Worm (Caenorhabditis elegans): ENCODE measurements around the gene kgb-2.

Gene kgb-2

DNA sequence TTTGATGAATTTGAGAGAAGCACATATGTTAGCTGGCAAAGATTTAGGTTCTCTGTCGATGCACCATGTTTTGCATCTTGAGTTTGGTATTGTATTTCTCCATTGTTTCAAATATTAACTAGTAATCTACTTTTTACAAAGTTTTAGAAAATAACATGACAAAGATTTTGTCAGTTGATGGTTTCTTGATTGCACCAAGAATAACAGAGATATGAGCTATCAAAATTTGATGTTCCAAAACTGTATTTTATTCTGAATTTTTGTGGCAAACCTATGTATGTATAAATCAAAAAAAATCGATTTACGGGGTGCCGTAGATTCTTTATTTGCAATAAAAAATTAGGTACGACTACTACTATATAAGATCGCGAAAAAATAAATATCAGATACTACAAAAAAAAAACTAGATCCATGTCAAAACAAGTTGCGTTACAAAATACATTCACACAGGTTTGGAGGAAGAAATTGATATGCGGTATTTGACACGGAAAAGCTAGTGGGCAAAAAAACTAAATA lies 38.3 kb downstream of the kgb-2 start:
- TF ChIP-seq lin-35 (GFP tag; optimal IDR thresholded peaks at IDR 0.05): peak in 1 of 3 experiments; percentile 38
- peak; percentile 74 for TF ChIP-seq ama-1 (optimal IDR thresholded peaks at IDR 0.05)
- no peak for TF ChIP-seq ama-1 (GFP tag; optimal IDR thresholded peaks at IDR 0.05)
- peak; percentile 31; the same call in 1 of the 2 replicates for TF ChIP-seq nfyb-1 (GFP tag; IDR thresholded peaks at IDR 0.05)
- no peak for TF ChIP-seq let-607 (tag; optimal IDR thresholded peaks at IDR 0.05)
- 0 out of 2 replicates have a peak, but pooled peaks have one; percentile 28 for TF ChIP-seq Y95B8A.8 (GFP tag; IDR thresholded peaks at IDR 0.05)
- TF ChIP-seq Y79H2A.3 (GFP tag; conservative IDR thresholded peaks at IDR 0.05): 0 out of 2 replicates have a peak, but pooled peaks have one; percentile 38
- TF ChIP-seq B0336.3 (GFP tag; IDR thresholded peaks at IDR 0.05): 0 out of 2 replicates have a peak, but pooled peaks have one; percentile 13
- TF ChIP-seq Y56A3A.18 (GFP tag; IDR thresholded peaks at IDR 0.05): no peak
- TF ChIP-seq Y53F4B.3 (GFP tag; IDR thresholded peaks at IDR 0.05): no peak
- 0 out of 2 replicates have a peak, but pooled peaks have one; percentile 21 for TF ChIP-seq madf-6 (GFP tag; IDR thresholded peaks at IDR 0.05)
- no peak for TF ChIP-seq gei-17 (GFP tag; optimal IDR thresholded peaks at IDR 0.05)
- peak; percentile 16 for TF ChIP-seq lin-54 (GFP tag; optimal IDR thresholded peaks at IDR 0.05)
- 0 out of 2 replicates have a peak, but pooled peaks have one; percentile 4 for TF ChIP-seq hmg-1.2 (GFP tag; IDR thresholded peaks at IDR 0.05)

DNA sequence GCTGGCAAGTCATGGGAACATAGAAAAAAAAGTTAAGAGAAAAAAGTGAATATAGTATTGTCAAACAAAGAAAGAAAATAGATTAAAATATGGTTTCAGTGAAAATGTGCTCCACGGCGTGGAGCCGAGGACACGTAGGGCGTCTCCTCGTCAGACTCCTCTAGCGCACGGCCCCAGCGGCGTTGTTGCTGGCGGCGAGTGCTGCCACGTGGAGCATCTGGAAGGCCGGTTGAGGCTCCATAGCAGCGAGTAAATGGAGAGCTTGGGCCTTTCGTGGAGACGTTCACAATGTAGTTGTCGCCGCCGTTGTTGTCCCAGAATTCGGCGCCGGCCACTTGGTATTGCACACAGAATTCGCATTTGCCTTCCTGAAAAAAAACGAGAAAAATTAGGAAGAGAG lies 38.9 kb downstream of the kgb-2 start:
- no peak for TF ChIP-seq gei-17 (GFP tag; optimal IDR thresholded peaks at IDR 0.05)
- TF ChIP-seq akir-1 (GFP tag; optimal IDR thresholded peaks at IDR 0.05): no peak
- TF ChIP-seq hmg-1.2 (GFP tag; IDR thresholded peaks at IDR 0.05): no peak
- no peak for TF ChIP-seq repo-1 (tag; optimal IDR thresholded peaks at IDR 0.05)
- no peak for TF ChIP-seq F55B11.4 (tag; optimal IDR thresholded peaks at IDR 0.05; ENCODE audit: borderline replicate concordance, insufficient read depth)
- no peak for TF ChIP-seq bed-1 (GFP tag; IDR thresholded peaks at IDR 0.05)
- no peak for TF ChIP-seq egl-18 (GFP tag; IDR thresholded peaks at IDR 0.05)
- TF ChIP-seq snpc-3.4 (tag; optimal IDR thresholded peaks at IDR 0.05): no peak
- TF ChIP-seq nfya-1 (tag; optimal IDR thresholded peaks at IDR 0.05; ENCODE audit: borderline replicate concordance, insufficient read depth): no peak
- TF ChIP-seq egl-44 (GFP tag; IDR thresholded peaks at IDR 0.05): 0 out of 2 replicates have a peak, but pooled peaks have one; percentile 15
- TF ChIP-seq nhr-179 (tag; optimal IDR thresholded peaks at IDR 0.05): no peak
- peak; percentile 24; the same call in 1 of the 2 replicates for TF ChIP-seq egrh-3 (GFP tag; IDR thresholded peaks at IDR 0.05)
- TF ChIP-seq C17E4.6 (GFP tag; IDR thresholded peaks at IDR 0.05): no peak
- TF ChIP-seq D2030.7 (GFP tag; IDR thresholded peaks at IDR 0.05): no peak
- TF ChIP-seq F39B2.1 (GFP tag; IDR thresholded peaks at IDR 0.05): no peak
- TF ChIP-seq lin-35 (GFP tag; optimal IDR thresholded peaks at IDR 0.05): no peak
- peak; percentile 48 for TF ChIP-seq sptf-2 (GFP tag; optimal IDR thresholded peaks at IDR 0.05)
- no peak for TF ChIP-seq pha-4 (tag; optimal IDR thresholded peaks at IDR 0.05)
- TF ChIP-seq F22D6.2 (tag; optimal IDR thresholded peaks at IDR 0.05): no peak
- TF ChIP-seq mxl-1 (tag; optimal IDR thresholded peaks at IDR 0.05): no peak
- TF ChIP-seq ama-1 (optimal IDR thresholded peaks at IDR 0.05): no peak
- no peak for TF ChIP-seq ama-1 (GFP tag; optimal IDR thresholded peaks at IDR 0.05)
- TF ChIP-seq ets-4 (GFP tag; optimal IDR thresholded peaks at IDR 0.05): no peak
- TF ChIP-seq nhr-80 (tag; optimal IDR thresholded peaks at IDR 0.05): no peak
- no peak for TF ChIP-seq nfya-2 (GFP tag; IDR thresholded peaks at IDR 0.05)
- TF ChIP-seq zfh-2 (GFP tag; conservative IDR thresholded peaks at IDR 0.05): peak; percentile 89
- no peak for TF ChIP-seq K11D2.4 (GFP tag; IDR thresholded peaks at IDR 0.05)
- TF ChIP-seq nhr-27 (tag; optimal IDR thresholded peaks at IDR 0.05): no peak
- TF ChIP-seq madf-6 (GFP tag; IDR thresholded peaks at IDR 0.05): no peak
- TF ChIP-seq hsf-1 (GFP tag; IDR thresholded peaks at IDR 0.05): no peak
- no peak for TF ChIP-seq lsy-27 (tag; optimal IDR thresholded peaks at IDR 0.05; ENCODE audit: borderline replicate concordance, insufficient read depth)
- peak; percentile 22; the same call in 1 of the 2 replicates for TF ChIP-seq mcd-1 (GFP tag; IDR thresholded peaks at IDR 0.05)
- no peak for TF ChIP-seq attf-6 (GFP tag; IDR thresholded peaks at IDR 0.05)
- TF ChIP-seq nhr-120 (GFP tag; IDR thresholded peaks at IDR 0.05): no peak
- peak; percentile 59; the same call in 1 of the 2 replicates for TF ChIP-seq dox-1 (GFP tag; IDR thresholded peaks at IDR 0.05)
- TF ChIP-seq bed-2 (GFP tag; IDR thresholded peaks at IDR 0.05): no peak
- TF ChIP-seq unc-130 (GFP tag; optimal IDR thresholded peaks at IDR 0.05): no peak
- TF ChIP-seq somi-1 (GFP tag; optimal IDR thresholded peaks at IDR 0.05): no peak

All from whole organism, young adult.